Worm (Caenorhabditis elegans) whole organism, L4 larva: ENCODE measurements around the gene C08F8.9.
"Not testable (repeated sequence)": the region's sequence is repeated elsewhere in the genome, so short reads cannot be mapped to it uniquely, and the experiment has no call there.

Source experiments
- D1046.2 ChIP-seq: fragments of 200-800 bp; sonication (Bioruptor generic); IDR thresholded peaks from 2 replicates; pipeline ENCODE4 v1.3.6; 2022; ENCODE audit warnings: missing genetic modification characterization, missing compliant biosample characterization
- F26F4.8 ChIP-seq: fragments of 200-800 bp; sonication (Bioruptor generic); conservative IDR thresholded peaks from 2 replicates; pipeline ENCODE4 v1.3.6; 2022; ENCODE audit warnings: missing genetic modification characterization, missing compliant biosample characterization
- F37D6.2 ChIP-seq: sonication (generic microtip); optimal IDR thresholded peaks from 2 replicates; lab custom pipeline; 2016; ENCODE audit warnings: mild to moderate bottlenecking, missing genetic modification characterization, missing compliant biosample characterization
- F44E2.7 ChIP-seq: fragments of 200-800 bp; sonication (Bioruptor generic); IDR thresholded peaks from 2 replicates; pipeline ENCODE4 v2.1.2; 2022; ENCODE audit warnings: missing genetic modification characterization, missing compliant biosample characterization
- ZK337.2 ChIP-seq: fragments of 200-800 bp; sonication (Bioruptor generic); IDR thresholded peaks from 2 replicates; pipeline ENCODE4 v1.3.6; 2022; ENCODE audit warnings: missing genetic modification reagents, missing genetic modification characterization, missing compliant biosample characterization
- ZK546.5 ChIP-seq, 2 experiments: sonication (generic microtip); optimal IDR thresholded peaks; 2 replicates each; lab custom pipeline; 2017; ENCODE audit warnings: missing biosample characterization in 2 of 2, missing genetic modification characterization in 2 of 2
- aha-1 ChIP-seq: fragments of 150-350 bp; peaks from one replicate; lab custom pipeline; 2014; ENCODE audit warnings: missing biosample characterization, missing genetic modification characterization
- ceh-44 ChIP-seq: fragments of 200-800 bp; sonication (Bioruptor generic); IDR thresholded peaks from 2 replicates; pipeline ENCODE4 v1.3.6; 2022; ENCODE audit warnings: missing genetic modification reagents, missing genetic modification characterization, missing compliant biosample characterization
- cey-2 ChIP-seq: sonication (generic microtip); optimal IDR thresholded peaks from 3 replicates; lab custom pipeline; 2017; ENCODE audit warnings: missing genetic modification characterization, mild to moderate bottlenecking, missing compliant biosample characterization, antibody characterized with exemption, borderline replicate concordance; ENCODE audit not compliant: insufficient read depth
- ctbp-1 ChIP-seq: fragments of 200-800 bp; sonication (Bioruptor generic); IDR thresholded peaks from 2 replicates; pipeline ENCODE4 v1.3.6; 2022; ENCODE audit warnings: missing genetic modification reagents, missing genetic modification characterization, missing compliant biosample characterization
- daf-12 ChIP-seq: fragments of 150-350 bp; optimal IDR thresholded peaks from 2 replicates; lab custom pipeline; 2014; ENCODE audit warnings: missing biosample characterization, missing genetic modification reagents, missing genetic modification characterization
- daf-19 ChIP-seq: fragments of 200-800 bp; sonication (Bioruptor generic); conservative IDR thresholded peaks from 2 replicates; pipeline ENCODE4 v1.3.6; 2022; ENCODE audit warnings: missing genetic modification characterization, missing compliant biosample characterization
- dmd-8 ChIP-seq: fragments of 200-800 bp; sonication (Bioruptor generic); IDR thresholded peaks from 2 replicates; pipeline ENCODE4 v1.3.6; 2022; ENCODE audit warnings: missing genetic modification characterization, missing compliant biosample characterization
- dmd-9 ChIP-seq: fragments of 200-800 bp; sonication (Bioruptor generic); IDR thresholded peaks from 2 replicates; pipeline ENCODE4 v1.3.6; 2022; ENCODE audit warnings: missing genetic modification reagents, missing genetic modification characterization, missing compliant biosample characterization
- duxl-1 ChIP-seq: sonication (generic microtip); optimal IDR thresholded peaks from 2 replicates; lab custom pipeline; 2016; ENCODE audit warnings: mild to moderate bottlenecking, missing genetic modification characterization, moderate library complexity, missing compliant biosample characterization; ENCODE audit not compliant: poor library complexity
- egl-27 ChIP-seq: sonication (generic microtip); optimal IDR thresholded peaks from 3 replicates; lab custom pipeline; 2017; ENCODE audit warnings: missing biosample characterization, missing genetic modification reagents, missing genetic modification characterization
- hif-1 ChIP-seq, 2 experiments: sonication (generic microtip); optimal IDR thresholded peaks; 2 replicates each; lab custom pipeline; 2016 to 2017; ENCODE audit warnings: missing compliant biosample characterization in 2 of 2, missing genetic modification characterization in 2 of 2, missing genetic modification reagents in 2 of 2, missing genotype in 2 of 2, mild to moderate bottlenecking in 1 of 2
- hmg-1.1 ChIP-seq: fragments of 200-800 bp; sonication (Bioruptor generic); IDR thresholded peaks from 2 replicates; pipeline ENCODE4 v1.3.6; 2022; ENCODE audit warnings: missing genetic modification reagents, missing genetic modification characterization, missing compliant biosample characterization
- lim-7 ChIP-seq: fragments of 200-800 bp; sonication (Bioruptor generic); IDR thresholded peaks from 2 replicates; pipeline ENCODE4 v1.3.6; 2022; ENCODE audit warnings: missing genetic modification characterization, missing compliant biosample characterization
- lin-38 ChIP-seq: fragments of 200-800 bp; sonication (Bioruptor generic); IDR thresholded peaks from 2 replicates; pipeline ENCODE4 v1.3.6; 2022; ENCODE audit warnings: missing genetic modification reagents, missing genetic modification characterization, missing compliant biosample characterization
- madf-5 ChIP-seq, 2 experiments: fragments of 200-800 bp; sonication (Bioruptor generic); IDR thresholded peaks; 2 replicates each; pipeline ENCODE4 v1.3.6; 2022; ENCODE audit warnings: missing compliant biosample characterization in 2 of 2, missing genetic modification characterization in 2 of 2
- madf-9 ChIP-seq: fragments of 200-800 bp; sonication (Bioruptor generic); conservative IDR thresholded peaks from 2 replicates; pipeline ENCODE4 v1.3.6; 2022; ENCODE audit warnings: missing genetic modification reagents, missing genetic modification characterization, missing compliant biosample characterization
- mes-2 ChIP-seq: sonication (generic microtip); optimal IDR thresholded peaks from 2 replicates; lab custom pipeline; 2016; ENCODE audit warnings: missing genotype, mild to moderate bottlenecking, missing genetic modification characterization, missing compliant biosample characterization; ENCODE audit not compliant: poor library complexity, severe bottlenecking
- nhr-237 ChIP-seq: sonication (generic microtip); optimal IDR thresholded peaks from 2 replicates; lab custom pipeline; 2017; ENCODE audit warnings: missing biosample characterization, missing genetic modification characterization
- nhr-41 ChIP-seq: fragments of 200-800 bp; sonication (Bioruptor generic); IDR thresholded peaks from 2 replicates; pipeline ENCODE4 v1.3.6; 2022; ENCODE audit warnings: missing genetic modification reagents, missing genetic modification characterization, missing compliant biosample characterization
- nhr-42 ChIP-seq: fragments of 200-800 bp; sonication (Bioruptor generic); IDR thresholded peaks from 2 replicates; pipeline ENCODE4 v1.3.6; 2022; ENCODE audit warnings: missing genetic modification characterization, missing compliant biosample characterization
- pha-4 ChIP-seq, 2 experiments: fragments of 150-350 bp in 1 of 2; fragments of 200-800 bp in 1 of 2; sonication (Bioruptor generic) in 1 of 2; IDR thresholded peaks in 1 of 2; optimal IDR thresholded peaks in 1 of 2; 2 replicates each; pipeline versions ENCODE4 v1.3.6 to Lab custom; 2014 to 2022; ENCODE audit warnings: missing genetic modification characterization in 2 of 2, missing genetic modification reagents in 2 of 2, missing biosample characterization in 1 of 2, missing compliant biosample characterization in 1 of 2
- saeg-2 ChIP-seq: fragments of 200-800 bp; sonication (Bioruptor generic); IDR thresholded peaks from 2 replicates; pipeline ENCODE4 v1.3.6; 2022; ENCODE audit warnings: missing genetic modification reagents, missing genetic modification characterization, missing compliant biosample characterization
- snpc-1.2 ChIP-seq: fragments of 200-800 bp; sonication (Bioruptor generic); IDR thresholded peaks from 2 replicates; pipeline ENCODE4 v1.3.6; 2022; ENCODE audit warnings: missing genetic modification reagents, missing genetic modification characterization, missing compliant biosample characterization
- snpc-4 ChIP-seq: fragments of 150-350 bp; optimal IDR thresholded peaks from 2 replicates; lab custom pipeline; 2014; ENCODE audit warnings: missing biosample characterization, missing genetic modification characterization
- unc-130 ChIP-seq: sonication (generic microtip); optimal IDR thresholded peaks from 2 replicates; lab custom pipeline; 2016; ENCODE audit warnings: missing genetic modification reagents, missing genetic modification characterization, missing compliant biosample characterization
- unc-39 ChIP-seq: sonication (generic microtip); optimal IDR thresholded peaks from 2 replicates; lab custom pipeline; 2017; ENCODE audit warnings: missing biosample characterization, missing genetic modification characterization
- vab-7 ChIP-seq: fragments of 200-800 bp; sonication (Bioruptor generic); IDR thresholded peaks from 2 replicates; pipeline ENCODE4 v1.3.6; 2022; ENCODE audit warnings: missing genetic modification reagents, missing genetic modification characterization, missing compliant biosample characterization
- zfp-3 ChIP-seq: fragments of 200-800 bp; sonication (Bioruptor generic); conservative IDR thresholded peaks from 2 replicates; pipeline ENCODE4 v1.3.6; 2022; ENCODE audit warnings: missing genetic modification reagents, missing genetic modification characterization, missing compliant biosample characterization
- zip-11 ChIP-seq: fragments of 200-800 bp; sonication (Bioruptor generic); IDR thresholded peaks from 2 replicates; pipeline ENCODE4 v1.3.6; 2022; ENCODE audit warnings: missing genetic modification characterization, missing compliant biosample characterization

C08F8.9 gene

DNA sequence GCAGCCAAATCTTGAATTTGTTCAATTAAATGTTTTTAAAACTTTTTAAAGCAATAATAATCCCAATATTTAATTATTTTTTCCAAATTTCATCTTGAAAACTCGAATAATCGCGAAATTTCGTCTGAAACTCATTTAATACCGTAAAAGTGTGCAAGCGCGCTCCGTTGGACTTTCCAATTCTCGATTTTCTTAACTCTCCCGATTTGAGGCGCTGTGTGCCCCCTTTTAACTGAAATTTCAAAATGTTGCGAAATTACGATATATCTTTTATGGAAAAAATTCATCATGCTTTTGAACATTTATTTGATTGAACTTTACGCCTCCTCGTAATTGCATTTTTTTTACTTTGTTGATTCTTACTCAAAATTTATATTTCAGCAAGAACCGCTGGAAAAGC lies 24.0 kb upstream of the C08F8.9 start, which contains the start of gene R07H5.11:
Gene R07H5.11, plus strand, starts transcription at position 380 of the 400 bp plus-strand sequence.
- peak; percentile 56 for TF ChIP-seq lin-38
- TF ChIP-seq, all 104 proteins: peak for 1; not testable (repeated sequence) for 103

DNA sequence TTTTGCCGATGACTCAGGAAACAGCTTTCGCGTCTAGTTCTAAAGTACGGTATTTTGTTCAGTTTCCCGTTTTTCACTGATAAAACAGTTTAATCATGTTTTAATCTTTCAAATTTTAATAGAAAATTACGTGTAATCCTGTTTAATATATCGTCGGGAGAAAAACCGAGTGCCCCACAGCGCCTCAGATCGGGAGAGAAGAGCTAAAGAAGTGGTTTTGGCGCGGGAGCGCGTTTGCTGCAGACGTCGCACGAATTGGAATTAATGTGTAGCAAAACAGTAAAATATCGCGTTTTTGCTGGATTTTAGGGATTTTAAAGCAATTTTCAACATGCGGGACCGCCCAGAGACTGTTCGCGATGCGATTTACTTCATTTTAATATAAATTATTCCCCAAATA lies 22.3 kb upstream of the C08F8.9 start:
- TF ChIP-seq vab-7 (GFP tag; lab: Robert Waterston, UW) (0 out of 2 replicates have a peak, but pooled peaks have one; percentile 56), lin-38 (peak; percentile 86), ceh-44 (GFP tag; lab: Robert Waterston, UW) (0 out of 2 replicates have a peak, but pooled peaks have one; percentile 21)

DNA sequence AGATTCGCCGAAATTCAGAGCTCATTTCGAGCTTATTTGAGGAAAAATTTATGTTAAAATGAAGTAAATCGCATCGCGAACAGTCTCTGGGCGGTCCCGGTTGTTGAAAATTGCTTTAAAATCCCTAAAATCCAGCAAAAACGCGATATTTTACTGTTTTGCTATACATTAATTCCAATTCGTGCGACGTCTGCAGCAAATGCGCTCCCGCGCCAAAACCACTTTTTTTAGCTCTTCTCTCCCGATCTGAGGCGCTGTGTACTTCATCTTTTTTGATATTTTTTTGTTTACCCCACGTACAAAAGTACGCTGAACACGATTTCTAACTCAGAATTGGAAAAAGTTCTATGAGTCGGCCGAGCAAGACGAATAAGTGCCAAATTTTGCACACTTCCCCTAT lies 20.6 kb upstream of the C08F8.9 start, which contains the start of gene R07H5.16:
Gene R07H5.16, plus strand, starts transcription at position 348 of the 400 bp plus-strand sequence.
- TF ChIP-seq vab-7 (GFP tag; lab: Robert Waterston, UW): peak; percentile 65
- TF ChIP-seq madf-9: 0 out of 2 replicates have a peak, but pooled peaks have one; percentile 36
- TF ChIP-seq mes-2 (tag; lab: Kevin White, UChicago): peak; percentile 37
- peak; percentile 92 for TF ChIP-seq lin-38

DNA sequence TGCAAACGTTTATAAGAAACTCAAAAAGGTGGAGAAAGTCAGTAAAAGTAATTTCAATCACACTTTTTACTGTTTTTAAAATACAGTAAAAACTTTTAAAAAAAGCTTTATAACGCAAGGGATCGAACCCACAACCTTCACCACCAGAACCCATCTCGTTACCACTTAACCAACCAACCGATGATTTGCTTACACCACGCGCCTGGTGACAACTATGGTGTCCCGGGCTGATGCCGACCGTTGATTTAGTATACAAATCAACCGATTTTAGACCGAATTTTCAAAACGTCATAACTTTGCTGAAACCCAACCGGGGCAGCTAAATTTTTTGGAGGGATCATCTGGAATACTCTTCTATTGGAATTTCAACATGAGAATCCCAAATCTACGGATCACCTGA lies 18.5 kb upstream of the C08F8.9 start:
- TF ChIP-seq nhr-42 (0 out of 2 replicates have a peak, but pooled peaks have one; percentile 32), F44E2.7 (GFP tag; lab: Robert Waterston, UW) (peak; percentile 58; the same call in 1 of the 2 replicates), dmd-8 (GFP tag; lab: Robert Waterston, UW) (peak; percentile 76), F26F4.8 (peak; percentile 79), pha-4 (GFP tag; IDR thresholded peaks at IDR 0.05; lab: Robert Waterston, UW) (peak; percentile 70; the same call in 1 of the 2 replicates), madf-5 (GFP tag; IDR thresholded peaks at IDR 0.05; lab: Robert Waterston, UW) (0 out of 4 replicates have a peak, but pooled peaks of 1 of the 2 experiments have one; percentile 50), ZK337.2 (peak; percentile 73), snpc-1.2 (peak; percentile 80), D1046.2 (GFP tag; lab: Robert Waterston, UW) (peak; percentile 66; the same call in 1 of the 2 replicates), hmg-1.1 (peak; percentile 71), ctbp-1 (GFP tag; lab: Robert Waterston, UW) (peak; percentile 62; the same call in 1 of the 2 replicates), nhr-41 (GFP tag; lab: Robert Waterston, UW) (0 out of 2 replicates have a peak, but pooled peaks have one; percentile 60), vab-7 (GFP tag; lab: Robert Waterston, UW) (peak; percentile 78), zfp-3 (GFP tag; lab: Robert Waterston, UW) (peak; percentile 66; the same call in 1 of the 2 replicates)
- not testable (repeated sequence) for TF ChIP-seq pha-4 (tag; optimal IDR thresholded peaks at IDR 0.05; lab: Kevin White, UChicago)

DNA sequence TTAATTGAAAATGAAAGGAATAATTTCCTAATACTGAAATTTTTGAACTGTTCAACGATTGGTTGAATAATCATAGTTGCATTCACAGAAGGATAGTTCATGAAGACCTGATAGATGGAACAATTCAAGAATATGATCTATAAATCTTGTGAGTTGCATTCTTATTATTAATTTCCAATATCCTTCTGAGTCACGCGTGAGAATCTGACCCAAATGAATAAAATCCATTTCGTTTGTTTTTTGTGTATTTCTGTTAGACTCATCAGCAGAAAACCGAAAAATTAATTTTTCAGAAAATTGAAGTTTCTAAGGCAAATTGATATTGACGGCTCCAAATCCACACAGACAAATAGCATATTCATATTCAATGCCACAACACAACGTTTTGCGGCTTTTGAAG lies 11.0 kb upstream of the C08F8.9 start, which contains the start of gene fbxb-79:
Gene fbxb-79, minus strand, starts transcription at position 101 of the 400 bp plus-strand sequence.
- TF ChIP-seq dmd-8 (GFP tag; lab: Robert Waterston, UW) (no peak), hmg-1.1 (no peak), nhr-237 (no peak), zfp-3 (GFP tag; lab: Robert Waterston, UW) (no peak), zip-11 (GFP tag; lab: Robert Waterston, UW) (no peak), unc-130 (GFP tag; lab: Kevin White, UChicago) (no peak), hif-1 (tag; optimal IDR thresholded peaks at IDR 0.05; lab: Kevin White, UChicago) (no peak), dmd-9 (GFP tag; lab: Robert Waterston, UW) (no peak), aha-1 (tag; lab: Kevin White, UChicago) (no peak), cey-2 (tag; lab: Kevin White, UChicago) (no peak), daf-19 (no peak), duxl-1 (tag; lab: Kevin White, UChicago) (no peak), saeg-2 (GFP tag; lab: Robert Waterston, UW) (no peak), unc-39 (no peak), lim-7 (GFP tag; lab: Robert Waterston, UW) (no peak), daf-12 (tag; lab: Kevin White, UChicago) (no peak), snpc-4 (tag; lab: Kevin White, UChicago) (no peak), egl-27 (tag; lab: Kevin White, UChicago) (no peak), F37D6.2 (tag; lab: Kevin White, UChicago) (no peak), ZK546.5 (tag; optimal IDR thresholded peaks at IDR 0.05; lab: Kevin White, UChicago) (no peak)
